In the genomic region with DNA sequence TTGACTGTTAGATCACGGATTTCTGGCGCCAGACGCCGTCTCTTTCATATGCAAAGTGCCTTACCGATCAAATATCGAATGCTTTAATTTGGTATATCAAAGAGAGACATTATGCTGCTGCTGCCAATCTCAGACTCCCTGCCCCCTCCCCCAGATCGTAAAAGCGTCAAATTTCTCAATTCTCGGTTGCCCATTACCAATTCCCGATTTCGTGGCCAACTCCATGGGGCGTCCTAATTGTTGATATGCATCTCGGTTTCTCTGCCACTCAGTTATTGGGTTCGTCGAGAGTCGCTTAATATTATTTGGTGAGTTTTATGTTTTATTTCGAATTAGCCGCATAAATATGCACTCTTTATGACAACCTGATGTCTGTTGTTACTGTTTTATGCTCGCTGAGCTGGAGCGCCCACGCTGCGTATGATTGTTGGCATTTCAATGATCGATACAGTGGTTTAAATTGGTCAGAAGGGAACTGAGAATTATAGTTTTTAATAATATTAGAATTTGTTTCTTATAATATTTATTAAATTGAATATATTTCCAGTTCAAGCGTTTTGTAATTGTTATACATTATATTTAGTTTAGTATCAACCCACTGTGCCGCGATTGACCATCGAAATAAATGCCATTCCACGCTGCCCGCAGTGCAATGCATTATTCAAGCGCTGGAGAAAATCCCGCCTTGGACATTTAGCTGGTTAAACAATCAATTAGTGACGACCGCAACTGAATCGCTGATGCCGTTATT, we compare ENCODE assay signal across 1 fruit fly cellular context.
TF ChIP-seq lines count a peak whose summit lies in the region.

No protein-coding gene starts in this region.

TF ChIP-seq in whole organism, embryonic, 481 proteins besides CTCF, POLR2A, EP300 and RAD21 (continued from another document and continues in another):
- TF ChIP-seq CG6689 (GFP tag; IDR thresholded peaks at IDR 0.05; lab: Robert Waterston, UW) = peak; percentile 66
- TF ChIP-seq gsb-n (tag; optimal IDR thresholded peaks at IDR 0.05; lab: Kevin White, UChicago) = peak; percentile 59
- peak; percentile 16 for TF ChIP-seq CG1602 (GFP tag; optimal IDR thresholded peaks at IDR 0.05; lab: Kevin White, UChicago)
- peak; percentile 7 for TF ChIP-seq run (tag; optimal IDR thresholded peaks at IDR 0.05; lab: Kevin White, UChicago)
- TF ChIP-seq CG32532 (GFP tag; IDR thresholded peaks at IDR 0.05; lab: Robert Waterston, UW) = no peak
- peak; percentile 20; the same call in 1 of the 3 replicates for TF ChIP-seq otp (GFP tag; IDR thresholded peaks at IDR 0.05; lab: Robert Waterston, UW)
- TF ChIP-seq CG17361 (GFP tag; IDR thresholded peaks at IDR 0.05; lab: Robert Waterston, UW) = peak; percentile 65
- 0 out of 3 replicates have a peak, but pooled peaks have one; percentile 27 for TF ChIP-seq ken (GFP tag; IDR thresholded peaks at IDR 0.05; lab: Robert Waterston, UW)
- TF ChIP-seq CG10431 (GFP tag; optimal IDR thresholded peaks at IDR 0.05; lab: Kevin White, UChicago) = no peak
- TF ChIP-seq CG7372 (GFP tag; IDR thresholded peaks at IDR 0.05; lab: Robert Waterston, UW) = peak; percentile 35; the same call in 1 of the 2 replicates
- peak; percentile 44 for TF ChIP-seq grau (tag; optimal IDR thresholded peaks at IDR 0.05; lab: Kevin White, UChicago)
- TF ChIP-seq H2.0 (GFP tag; IDR thresholded peaks at IDR 0.05; lab: Robert Waterston, UW) = peak; percentile 52; the same call in 1 of the 2 replicates
- peak; percentile 40 for TF ChIP-seq CG2678 (tag; optimal IDR thresholded peaks at IDR 0.05; lab: Kevin White, UChicago)
- peak; percentile 76 for TF ChIP-seq grn (GFP tag; optimal IDR thresholded peaks at IDR 0.05; lab: Kevin White, UChicago)
- peak; percentile 61 for TF ChIP-seq CG10366 (GFP tag; IDR thresholded peaks at IDR 0.05; lab: Robert Waterston, UW)
- peak; percentile 44 for TF ChIP-seq CG9727 (GFP tag; optimal IDR thresholded peaks at IDR 0.05; lab: Kevin White, UChicago)
- TF ChIP-seq oc (tag; optimal IDR thresholded peaks at IDR 0.05; lab: Kevin White, UChicago) = peak; percentile 35
- peak; percentile 48 for TF ChIP-seq Oli (tag; optimal IDR thresholded peaks at IDR 0.05; lab: Kevin White, UChicago)
- TF ChIP-seq Mes4 (GFP tag; optimal IDR thresholded peaks at IDR 0.05; lab: Kevin White, UChicago) = no peak
- peak; percentile 39; the same call in 1 of the 2 replicates for TF ChIP-seq Ada2b (GFP tag; IDR thresholded peaks at IDR 0.05; lab: Robert Waterston, UW)
- TF ChIP-seq Xrp1 (GFP tag; IDR thresholded peaks at IDR 0.05; lab: Robert Waterston, UW) = peak; percentile 68; the same call in 1 of the 2 replicates
- TF ChIP-seq nerfin-2 (GFP tag; IDR thresholded peaks at IDR 0.05; lab: Robert Waterston, UW; ENCODE audit: partially characterized antibody) = no peak
- TF ChIP-seq fd96Cb (tag; optimal IDR thresholded peaks at IDR 0.05; lab: Kevin White, UChicago) = peak; percentile 48
- TF ChIP-seq dmrt99B (tag; optimal IDR thresholded peaks at IDR 0.05; lab: Kevin White, UChicago) = peak; percentile 75
- peak; percentile 46 for TF ChIP-seq CG8388 (GFP tag; optimal IDR thresholded peaks at IDR 0.05; lab: Kevin White, UChicago)
- peak; percentile 55 for TF ChIP-seq phol (tag; optimal IDR thresholded peaks at IDR 0.05; lab: Kevin White, UChicago)
- TF ChIP-seq D19A (tag; optimal IDR thresholded peaks at IDR 0.05; lab: Kevin White, UChicago) = peak; percentile 51
- TF ChIP-seq sens (GFP tag; lab: Kevin White, UChicago) = peak; percentile 58
- TF ChIP-seq CG33213 (GFP tag; optimal IDR thresholded peaks at IDR 0.05; lab: Kevin White, UChicago) = no peak
- TF ChIP-seq Awh (GFP tag; IDR thresholded peaks at IDR 0.05; lab: Robert Waterston, UW) = peak; percentile 75
- TF ChIP-seq sima (GFP tag; optimal IDR thresholded peaks at IDR 0.05; lab: Kevin White, UChicago) = no peak
- TF ChIP-seq E2f2 (GFP tag; IDR thresholded peaks at IDR 0.05; lab: Robert Waterston, UW) = 0 out of 2 replicates have a peak, but pooled peaks have one; percentile 17
- peak; percentile 46; the same call in 1 of the 3 replicates for TF ChIP-seq CG11695 (GFP tag; IDR thresholded peaks at IDR 0.05; lab: Robert Waterston, UW)
- no peak for TF ChIP-seq sc (optimal IDR thresholded peaks at IDR 0.05; lab: Kevin White, UChicago)
- TF ChIP-seq sc (GFP tag; optimal IDR thresholded peaks at IDR 0.05; lab: Kevin White, UChicago) = peak; percentile 19
- peak; percentile 5 for TF ChIP-seq lab (GFP tag; optimal IDR thresholded peaks at IDR 0.05; lab: Kevin White, UChicago)
- TF ChIP-seq CG2875 (GFP tag; optimal IDR thresholded peaks at IDR 0.05; lab: Kevin White, UChicago) = peak; percentile 14
- peak; percentile 68 for TF ChIP-seq CG18262 (tag; optimal IDR thresholded peaks at IDR 0.05; lab: Kevin White, UChicago)
- peak; percentile 50 for TF ChIP-seq kni (GFP tag; optimal IDR thresholded peaks at IDR 0.05; lab: Kevin White, UChicago)
- TF ChIP-seq CG15601 (tag; optimal IDR thresholded peaks at IDR 0.05; lab: Kevin White, UChicago) = peak; percentile 1
- TF ChIP-seq wor (GFP tag; IDR thresholded peaks at IDR 0.05; lab: Robert Waterston, UW) = peak; percentile 56
- peak; percentile 42; the same call in 1 of the 3 replicates for TF ChIP-seq H15 (GFP tag; IDR thresholded peaks at IDR 0.05; lab: Robert Waterston, UW)
- TF ChIP-seq sisA (GFP tag; IDR thresholded peaks at IDR 0.05; lab: Robert Waterston, UW) = peak; percentile 63; the same call in 1 of the 2 replicates
- peak; percentile 45 for TF ChIP-seq CG13424 (tag; optimal IDR thresholded peaks at IDR 0.05; lab: Kevin White, UChicago)
- no peak for TF ChIP-seq CG3838 (GFP tag; optimal IDR thresholded peaks at IDR 0.05; lab: Kevin White, UChicago)
- peak; percentile 66 for TF ChIP-seq CG10979 (tag; optimal IDR thresholded peaks at IDR 0.05; lab: Kevin White, UChicago)
- TF ChIP-seq CG5180 (GFP tag; optimal IDR thresholded peaks at IDR 0.05; lab: Kevin White, UChicago) = no peak
- TF ChIP-seq esg (GFP tag; conservative IDR thresholded peaks at IDR 0.05; lab: Robert Waterston, UW) = peak; percentile 39
- peak; percentile 44; the same call in 1 of the 2 replicates for TF ChIP-seq CG32767 (GFP tag; IDR thresholded peaks at IDR 0.05; lab: Robert Waterston, UW)
- TF ChIP-seq Tbp (GFP tag; optimal IDR thresholded peaks at IDR 0.05; lab: Kevin White, UChicago) = no peak
- TF ChIP-seq Ptx1 (GFP tag; IDR thresholded peaks at IDR 0.05; lab: Robert Waterston, UW) = peak; percentile 51
- peak; percentile 62 for TF ChIP-seq Sox100B (GFP tag; optimal IDR thresholded peaks at IDR 0.05; lab: Kevin White, UChicago)
- TF ChIP-seq Kr (GFP tag; optimal IDR thresholded peaks at IDR 0.05; lab: Kevin White, UChicago) = no peak
- TF ChIP-seq CoRest (tag; optimal IDR thresholded peaks at IDR 0.05; lab: Kevin White, UChicago) = peak; percentile 28
- TF ChIP-seq tap (tag; optimal IDR thresholded peaks at IDR 0.05; lab: Kevin White, UChicago) = peak; percentile 45
- peak; percentile 75 for TF ChIP-seq CG2712 (tag; optimal IDR thresholded peaks at IDR 0.05; lab: Kevin White, UChicago)
- 0 out of 2 replicates have a peak, but pooled peaks have one; percentile 8 for TF ChIP-seq ssp (GFP tag; IDR thresholded peaks at IDR 0.05; lab: Robert Waterston, UW)
- TF ChIP-seq CG11504 (tag; optimal IDR thresholded peaks at IDR 0.05; lab: Kevin White, UChicago) = peak; percentile 72
- TF ChIP-seq hb (GFP tag; IDR thresholded peaks at IDR 0.05; lab: Robert Waterston, UW; ENCODE audit: partially characterized antibody) = no peak
- TF ChIP-seq hkb (optimal IDR thresholded peaks at IDR 0.05; lab: Kevin White, UChicago) = no peak
- TF ChIP-seq hkb (GFP tag; IDR thresholded peaks at IDR 0.05; lab: Robert Waterston, UW) = peak; percentile 68; the same call in 1 of the 2 replicates
- peak; percentile 44 for TF ChIP-seq CG10209 (GFP tag; optimal IDR thresholded peaks at IDR 0.05; lab: Kevin White, UChicago)
- TF ChIP-seq ttk (GFP tag; IDR thresholded peaks at IDR 0.05; lab: Robert Waterston, UW) = peak; percentile 53; the same call in 1 of the 2 replicates
- TF ChIP-seq sens-2 (GFP tag; IDR thresholded peaks at IDR 0.05; lab: Robert Waterston, UW) = peak; percentile 43; the same call in 1 of the 2 replicates
- TF ChIP-seq bsh (GFP tag; optimal IDR thresholded peaks at IDR 0.05; lab: Kevin White, UChicago) = peak in 1 of 2 experiments; percentile 65
- TF ChIP-seq CG17359 (tag; optimal IDR thresholded peaks at IDR 0.05; lab: Kevin White, UChicago) = peak; percentile 51
- TF ChIP-seq CG8359 (GFP tag; optimal IDR thresholded peaks at IDR 0.05; lab: Kevin White, UChicago; ENCODE audit: borderline replicate concordance) = peak; percentile 2
- TF ChIP-seq D (optimal IDR thresholded peaks at IDR 0.05; lab: Kevin White, UChicago) = no peak
- peak; percentile 41 for TF ChIP-seq D (GFP tag; optimal IDR thresholded peaks at IDR 0.05; lab: Kevin White, UChicago)
- TF ChIP-seq Optix (GFP tag; IDR thresholded peaks at IDR 0.05; lab: Robert Waterston, UW) = 0 out of 3 replicates have a peak, but pooled peaks have one; percentile 13
- TF ChIP-seq abd-A (tag; optimal IDR thresholded peaks at IDR 0.05; lab: Kevin White, UChicago) = peak; percentile 93
- TF ChIP-seq Abd-B (GFP tag; optimal IDR thresholded peaks at IDR 0.05; lab: Kevin White, UChicago) = peak; percentile 19
- TF ChIP-seq ci (GFP tag; IDR thresholded peaks at IDR 0.05; lab: Robert Waterston, UW) = peak; percentile 62; the same call in 1 of the 3 replicates
- no peak for TF ChIP-seq pan (optimal IDR thresholded peaks at IDR 0.05; lab: Kevin White, UChicago)
- peak in 1 of 2 experiments; percentile 58 for TF ChIP-seq pan (GFP tag; optimal IDR thresholded peaks at IDR 0.05 in 1 of 2, IDR thresholded peaks at IDR 0.05 in 1 of 2)
- TF ChIP-seq Sox102F (GFP tag; optimal IDR thresholded peaks at IDR 0.05; lab: Kevin White, UChicago) = peak; percentile 78
- no peak for TF ChIP-seq CG13775 (GFP tag; optimal IDR thresholded peaks at IDR 0.05; lab: Kevin White, UChicago)
- TF ChIP-seq CG8924 (tag; optimal IDR thresholded peaks at IDR 0.05; lab: Kevin White, UChicago) = peak; percentile 58
- TF ChIP-seq gcm (GFP tag; optimal IDR thresholded peaks at IDR 0.05; lab: Kevin White, UChicago) = peak; percentile 39
- TF ChIP-seq insv (GFP tag; optimal IDR thresholded peaks at IDR 0.05; lab: Kevin White, UChicago) = no peak
- TF ChIP-seq CG17328 (GFP tag; IDR thresholded peaks at IDR 0.05; lab: Robert Waterston, UW) = peak; percentile 63
- TF ChIP-seq Six4 (GFP tag; optimal IDR thresholded peaks at IDR 0.05; lab: Kevin White, UChicago) = peak; percentile 9
- TF ChIP-seq CG3726 (GFP tag; IDR thresholded peaks at IDR 0.05; lab: Robert Waterston, UW) = 0 out of 3 replicates have a peak, but pooled peaks have one; percentile 37
- TF ChIP-seq CG4707 (GFP tag; optimal IDR thresholded peaks at IDR 0.05; lab: Kevin White, UChicago) = peak; percentile 34
- peak; percentile 61 for TF ChIP-seq ara (GFP tag; IDR thresholded peaks at IDR 0.05; lab: Robert Waterston, UW)
- peak; percentile 39 for TF ChIP-seq CG7556 (GFP tag; optimal IDR thresholded peaks at IDR 0.05; lab: Kevin White, UChicago)
- TF ChIP-seq Opbp (GFP tag; IDR thresholded peaks at IDR 0.05; lab: Robert Waterston, UW; ENCODE audit: partially characterized antibody) = no peak
- peak; percentile 68 for TF ChIP-seq CG31441 (GFP tag; IDR thresholded peaks at IDR 0.05; lab: Robert Waterston, UW)
- TF ChIP-seq stc (GFP tag; IDR thresholded peaks at IDR 0.05; lab: Robert Waterston, UW) = peak; percentile 63
- peak; percentile 57 for TF ChIP-seq CG7839 (tag; optimal IDR thresholded peaks at IDR 0.05; lab: Kevin White, UChicago)
- no peak for TF ChIP-seq nau (GFP tag; optimal IDR thresholded peaks at IDR 0.05; lab: Kevin White, UChicago)
- TF ChIP-seq CG1024 (GFP tag; IDR thresholded peaks at IDR 0.05; lab: Robert Waterston, UW) = peak; percentile 38; the same call in 1 of the 2 replicates
- peak; percentile 52 for TF ChIP-seq row (GFP tag; IDR thresholded peaks at IDR 0.05; lab: Robert Waterston, UW)
- TF ChIP-seq ase (GFP tag; IDR thresholded peaks at IDR 0.05; lab: Robert Waterston, UW) = peak; percentile 42; the same call in 1 of the 3 replicates
- peak; percentile 61 for TF ChIP-seq dmrt11E (tag; optimal IDR thresholded peaks at IDR 0.05; lab: Kevin White, UChicago)
- TF ChIP-seq CG4617 (GFP tag; optimal IDR thresholded peaks at IDR 0.05; lab: Kevin White, UChicago; ENCODE audit: borderline replicate concordance) = no peak
- 0 out of 2 replicates have a peak, but pooled peaks have one; percentile 29 for TF ChIP-seq E2f1 (GFP tag; IDR thresholded peaks at IDR 0.05; lab: Robert Waterston, UW)
- TF ChIP-seq CG3407 (GFP tag; optimal IDR thresholded peaks at IDR 0.05; lab: Kevin White, UChicago) = peak; percentile 4
- TF ChIP-seq CG12942 (GFP tag; optimal IDR thresholded peaks at IDR 0.05; lab: Kevin White, UChicago) = no peak
- peak; percentile 74 for TF ChIP-seq gem (tag; optimal IDR thresholded peaks at IDR 0.05; lab: Kevin White, UChicago)
- TF ChIP-seq az2 (GFP tag; optimal IDR thresholded peaks at IDR 0.05; lab: Kevin White, UChicago) = peak; percentile 32
- peak; percentile 53; the same call in 1 of the 3 replicates for TF ChIP-seq CG11093 (GFP tag; IDR thresholded peaks at IDR 0.05; lab: Robert Waterston, UW)
- TF ChIP-seq Nf-YB (GFP tag; optimal IDR thresholded peaks at IDR 0.05; lab: Kevin White, UChicago) = peak; percentile 8
- peak; percentile 15 for TF ChIP-seq jing (GFP tag; optimal IDR thresholded peaks at IDR 0.05; lab: Kevin White, UChicago)
- peak; percentile 60 for TF ChIP-seq tgo (GFP tag; IDR thresholded peaks at IDR 0.05; lab: Robert Waterston, UW)
- TF ChIP-seq CG14441 (GFP tag; IDR thresholded peaks at IDR 0.05; lab: Robert Waterston, UW) = peak; percentile 32; the same call in 1 of the 2 replicates
- TF ChIP-seq CG18619 (GFP tag; optimal IDR thresholded peaks at IDR 0.05; lab: Kevin White, UChicago) = no peak
- peak; percentile 56 for TF ChIP-seq CG17829 (tag; optimal IDR thresholded peaks at IDR 0.05; lab: Kevin White, UChicago)
- 0 out of 2 replicates have a peak, but pooled peaks have one; percentile 27 for TF ChIP-seq Gsc (GFP tag; IDR thresholded peaks at IDR 0.05; lab: Robert Waterston, UW)
- peak; percentile 86 for TF ChIP-seq vvl (GFP tag; IDR thresholded peaks at IDR 0.05; lab: Robert Waterston, UW)
- TF ChIP-seq Eip74EF (GFP tag; optimal IDR thresholded peaks at IDR 0.05; lab: Kevin White, UChicago) = peak in 1 of 2 experiments; percentile 16
- peak; percentile 8; the same call in 1 of the 2 replicates for TF ChIP-seq sob (GFP tag; IDR thresholded peaks at IDR 0.05; lab: Robert Waterston, UW)
- TF ChIP-seq Blimp-1 (GFP tag; optimal IDR thresholded peaks at IDR 0.05; lab: Kevin White, UChicago) = peak; percentile 52
- peak; percentile 58 for TF ChIP-seq nmo (GFP tag; optimal IDR thresholded peaks at IDR 0.05; lab: Kevin White, UChicago)
- TF ChIP-seq CG10267 (tag; optimal IDR thresholded peaks at IDR 0.05; lab: Kevin White, UChicago) = peak; percentile 45
- TF ChIP-seq CG14050 (GFP tag; IDR thresholded peaks at IDR 0.05; lab: Robert Waterston, UW) = 0 out of 3 replicates have a peak, but pooled peaks have one; percentile 27
